Worm (Caenorhabditis elegans): ENCODE data around the gene fipr-7.

The fipr-7 gene

ce11 chrV:10260460-10260859 is 30.8 kb downstream of the fipr-7 start, which contains the start of gene sri-18:
Gene sri-18 (minus strand): TSS chrV:10260560.
- TF ChIP-seq mxl-1 (tag; optimal IDR thresholded peaks at IDR 0.05) = no peak
- TF ChIP-seq nhr-90 (tag; optimal IDR thresholded peaks at IDR 0.05) = no peak
- TF ChIP-seq zim-3 (tag; optimal IDR thresholded peaks at IDR 0.05) = no peak
- no peak for TF ChIP-seq lsy-27 (tag; optimal IDR thresholded peaks at IDR 0.05; ENCODE audit: borderline replicate concordance, insufficient read depth)
- TF ChIP-seq cebp-2 (GFP tag; IDR thresholded peaks at IDR 0.05) = no peak
- no peak for TF ChIP-seq Y67H2A.10 (GFP tag; conservative IDR thresholded peaks at IDR 0.05)

ce11 chrV:10265019-10265418 is 35.4 kb downstream of the fipr-7 start:
- TF ChIP-seq mxl-1 (tag; optimal IDR thresholded peaks at IDR 0.05) (no peak), F55B11.4 (tag; optimal IDR thresholded peaks at IDR 0.05; ENCODE audit: borderline replicate concordance, insufficient read depth) (no peak), hlh-26 (GFP tag; conservative IDR thresholded peaks at IDR 0.05) (no peak), F39B2.1 (GFP tag; IDR thresholded peaks at IDR 0.05) (no peak), pha-4 (tag; optimal IDR thresholded peaks at IDR 0.05) (no peak), sptf-2 (GFP tag; optimal IDR thresholded peaks at IDR 0.05) (no peak), nhr-27 (tag; optimal IDR thresholded peaks at IDR 0.05) (no peak), xnd-1 (tag; optimal IDR thresholded peaks at IDR 0.05) (no peak), F49E8.2 (tag; optimal IDR thresholded peaks at IDR 0.05; ENCODE audit: insufficient read depth) (no peak), nhr-80 (tag; optimal IDR thresholded peaks at IDR 0.05) (no peak), him-1 (tag; optimal IDR thresholded peaks at IDR 0.05) (no peak), lir-1 (GFP tag; conservative IDR thresholded peaks at IDR 0.05) (no peak), akir-1 (GFP tag; optimal IDR thresholded peaks at IDR 0.05) (no peak), D2030.7 (GFP tag; IDR thresholded peaks at IDR 0.05) (no peak), rpc-1 (optimal IDR thresholded peaks at IDR 0.05) (no peak), rpc-1 (tag; optimal IDR thresholded peaks at IDR 0.05) (no peak), die-1 (tag; optimal IDR thresholded peaks at IDR 0.05) (no peak), ceh-27 (GFP tag; optimal IDR thresholded peaks at IDR 0.05) (no peak), lin-26 (GFP tag; IDR thresholded peaks at IDR 0.05) (no peak)

- no peak for TF ChIP-seq Y79H2A.3 (GFP tag; conservative IDR thresholded peaks at IDR 0.05)
- TF ChIP-seq sea-2 (GFP tag; IDR thresholded peaks at IDR 0.05) = no peak
- no peak for TF ChIP-seq atf-7 (tag; optimal IDR thresholded peaks at IDR 0.05)
- no peak for TF ChIP-seq fkh-3 (tag; optimal IDR thresholded peaks at IDR 0.05)
- no peak for TF ChIP-seq die-1 (tag; optimal IDR thresholded peaks at IDR 0.05)
- no peak for TF ChIP-seq madf-8 (GFP tag; conservative IDR thresholded peaks at IDR 0.05)
- no peak for TF ChIP-seq cebp-2 (GFP tag; IDR thresholded peaks at IDR 0.05)
- TF ChIP-seq egrh-3 (GFP tag; IDR thresholded peaks at IDR 0.05) = no peak
- TF ChIP-seq madf-6 (GFP tag; IDR thresholded peaks at IDR 0.05) = no peak
- TF ChIP-seq ccch-3 (GFP tag; optimal IDR thresholded peaks at IDR 0.05) = no peak
- TF ChIP-seq hsf-1 (GFP tag; IDR thresholded peaks at IDR 0.05) = no peak
- TF ChIP-seq nhr-90 (tag; optimal IDR thresholded peaks at IDR 0.05) = no peak
- no peak for TF ChIP-seq bed-2 (GFP tag; IDR thresholded peaks at IDR 0.05)
- TF ChIP-seq D2030.7 (GFP tag; IDR thresholded peaks at IDR 0.05) = no peak
- TF ChIP-seq aptf-3 (GFP tag; IDR thresholded peaks at IDR 0.05) = no peak
- TF ChIP-seq ets-4 (GFP tag; optimal IDR thresholded peaks at IDR 0.05) = no peak
- no peak for TF ChIP-seq F37B4.10 (GFP tag; IDR thresholded peaks at IDR 0.05)
- no peak for TF ChIP-seq ztf-25 (GFP tag; IDR thresholded peaks at IDR 0.05)
- TF ChIP-seq C17E4.6 (GFP tag; IDR thresholded peaks at IDR 0.05) = no peak
- TF ChIP-seq aptf-2 (GFP tag; conservative IDR thresholded peaks at IDR 0.05) = no peak
Measured at ce11 chrV:10266050-10266449, 36.4 kb downstream of the fipr-7 start.

Data from whole organism, young adult.